Worm (Caenorhabditis elegans): ENCODE data around the gene srj-22.

DNA sequence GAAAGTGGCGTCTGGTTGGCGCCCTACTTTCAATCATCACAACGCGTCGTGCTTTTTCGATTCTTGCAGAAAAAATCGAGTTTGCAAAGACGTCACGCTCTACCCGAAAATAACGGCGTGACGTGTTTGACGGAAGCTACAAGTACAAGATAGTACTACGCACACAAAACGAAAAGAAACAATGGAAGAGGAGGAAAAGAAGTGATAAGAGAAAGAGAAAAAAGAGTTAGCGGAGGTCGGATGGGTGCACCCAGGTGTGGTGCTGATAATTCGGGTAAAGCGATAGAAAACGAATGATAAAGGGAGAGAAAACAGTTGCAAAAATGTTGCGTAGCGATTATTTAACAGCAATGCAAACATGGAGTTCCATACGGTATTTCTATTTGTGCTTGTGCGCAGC, 16.9 kb downstream of the srj-22 start:
- TF ChIP-seq lin-13 (GFP tag; optimal IDR thresholded peaks at IDR 0.05), result no peak
- TF ChIP-seq egl-27 (tag; optimal IDR thresholded peaks at IDR 0.05), result no peak

Measured in whole organism, L1 larva.